Worm (Caenorhabditis elegans) whole organism, L1 larva: ENCODE results near the gene fbxa-13.

Source experiments
- C04F5.9 ChIP-seq: sonication (generic microtip); optimal IDR thresholded peaks from 2 replicates; lab custom pipeline; 2016; ENCODE audit warnings: missing genetic modification characterization, missing compliant biosample characterization
- Y116A8C.19 ChIP-seq: sonication (generic microtip); optimal IDR thresholded peaks from 2 replicates; lab custom pipeline; 2016; ENCODE audit warnings: missing compliant biosample characterization, missing genetic modification characterization, borderline replicate concordance
- aha-1 ChIP-seq: fragments of 150-350 bp; optimal IDR thresholded peaks from 2 replicates; lab custom pipeline; 2014; ENCODE audit warnings: missing biosample characterization, missing genetic modification characterization
- alr-1 ChIP-seq: fragments of 200-800 bp; sonication (Bioruptor generic); optimal IDR thresholded peaks from 2 replicates; lab custom pipeline; 2018; ENCODE audit warnings: borderline replicate concordance, mild to moderate bottlenecking, missing genetic modification characterization, missing compliant biosample characterization
- aly-2 ChIP-seq: fragments of 150-350 bp; optimal IDR thresholded peaks from 2 replicates; lab custom pipeline; 2014; ENCODE audit warnings: missing biosample characterization, missing genetic modification characterization
- ceh-8 ChIP-seq: fragments of 200-800 bp; sonication (Bioruptor generic); optimal IDR thresholded peaks from 2 replicates; lab custom pipeline; 2018; ENCODE audit warnings: mild to moderate bottlenecking, missing genetic modification characterization, moderate library complexity, missing compliant biosample characterization
- ces-1 ChIP-seq: fragments of 150-350 bp; optimal IDR thresholded peaks from 2 replicates; lab custom pipeline; 2014; ENCODE audit warnings: missing biosample characterization, missing genetic modification reagents, missing genetic modification characterization
- efl-3 ChIP-seq: fragments of 200-800 bp; sonication (Bioruptor generic); optimal IDR thresholded peaks from 2 replicates; lab custom pipeline; 2018; ENCODE audit warnings: mild to moderate bottlenecking, missing genetic modification characterization, missing compliant biosample characterization
- egl-13 ChIP-seq: sonication (generic microtip); optimal IDR thresholded peaks from 2 replicates; lab custom pipeline; 2016; ENCODE audit warnings: missing genotype, missing genetic modification reagents, missing genetic modification characterization, missing compliant biosample characterization
- egl-27 ChIP-seq, 2 experiments: fragments of 150-350 bp in 1 of 2; sonication (generic microtip); optimal IDR thresholded peaks; 3 replicates each; lab custom pipeline; 2017 to 2018; ENCODE audit warnings: missing biosample characterization in 2 of 2, missing genetic modification characterization in 2 of 2, missing genetic modification reagents in 2 of 2
- elt-2 ChIP-seq: sonication (generic microtip); optimal IDR thresholded peaks from 2 replicates; lab custom pipeline; 2016; ENCODE audit warnings: missing genetic modification characterization, mild to moderate bottlenecking, inconsistent platforms, missing compliant biosample characterization, missing genetic modification reagents
- elt-3 ChIP-seq, 6 experiments: fragments of 150-350 bp in 1 of 6; sonication (generic microtip); optimal IDR thresholded peaks; 2 replicates each; lab custom pipeline; 2017 to 2018; ENCODE audit warnings: missing biosample characterization in 6 of 6, missing genetic modification characterization in 6 of 6, inconsistent platforms in 1 of 6
- ets-5 ChIP-seq: fragments of 200-800 bp; sonication (Bioruptor generic); IDR thresholded peaks from 2 replicates; pipeline ENCODE4 v1.3.6; 2022; ENCODE audit warnings: missing genetic modification characterization, missing compliant biosample characterization
- fkh-4 ChIP-seq: sonication (generic microtip); optimal IDR thresholded peaks from 2 replicates; lab custom pipeline; 2016; ENCODE audit warnings: missing compliant biosample characterization, missing genetic modification characterization, borderline replicate concordance
- fkh-8 ChIP-seq: sonication (generic microtip); optimal IDR thresholded peaks from 2 replicates; lab custom pipeline; 2016; ENCODE audit warnings: mild to moderate bottlenecking, missing genetic modification characterization, missing compliant biosample characterization
- grh-1 ChIP-seq: fragments of 200-800 bp; sonication (Bioruptor generic); IDR thresholded peaks from 2 replicates; pipeline ENCODE4 v1.3.6; 2022; ENCODE audit warnings: missing genetic modification reagents, missing genetic modification characterization, missing compliant biosample characterization
- hlh-4 ChIP-seq: sonication (generic microtip); optimal IDR thresholded peaks from 2 replicates; lab custom pipeline; 2016; ENCODE audit warnings: mild to moderate bottlenecking, missing genetic modification characterization, missing compliant biosample characterization
- hpl-2 ChIP-seq: fragments of 150-350 bp; optimal IDR thresholded peaks from 2 replicates; lab custom pipeline; 2014; ENCODE audit warnings: missing biosample characterization, missing genetic modification reagents, missing genetic modification characterization
- isw-1 ChIP-seq: fragments of 200-800 bp; sonication (Bioruptor generic); IDR thresholded peaks from 2 replicates; pipeline ENCODE4 v1.3.6; 2022; ENCODE audit warnings: missing genetic modification characterization, missing compliant biosample characterization
- lin-13 ChIP-seq: fragments of 150-350 bp; optimal IDR thresholded peaks from 2 replicates; lab custom pipeline; 2014; ENCODE audit warnings: missing biosample characterization, missing genetic modification reagents, missing genetic modification characterization
- lin-14 ChIP-seq: fragments of 200-800 bp; sonication (Bioruptor generic); optimal IDR thresholded peaks from 2 replicates; lab custom pipeline; 2018; ENCODE audit warnings: mild to moderate bottlenecking, missing genetic modification characterization, moderate library complexity, missing compliant biosample characterization
- lin-35 ChIP-seq, 2 experiments: fragments of 150-350 bp; optimal IDR thresholded peaks; 2 replicates each; lab custom pipeline; 2014; ENCODE audit warnings: missing biosample characterization in 2 of 2, missing genetic modification characterization in 2 of 2, missing genetic modification reagents in 2 of 2
- lin-39 ChIP-seq: fragments of 150-350 bp; optimal IDR thresholded peaks from 2 replicates; lab custom pipeline; 2014; ENCODE audit warnings: missing biosample characterization, missing genetic modification reagents, missing genetic modification characterization
- nhr-12 ChIP-seq: sonication (generic microtip); optimal IDR thresholded peaks from 2 replicates; lab custom pipeline; 2017; ENCODE audit warnings: missing biosample characterization, missing genetic modification characterization
- nhr-20 ChIP-seq: sonication (generic microtip); optimal IDR thresholded peaks from 2 replicates; lab custom pipeline; 2016; ENCODE audit warnings: mild to moderate bottlenecking, missing genetic modification characterization, missing compliant biosample characterization
- nhr-28 ChIP-seq: fragments of 150-350 bp; optimal IDR thresholded peaks from 2 replicates; lab custom pipeline; 2014; ENCODE audit warnings: missing biosample characterization, missing genetic modification characterization
- nhr-71 ChIP-seq: sonication (generic microtip); optimal IDR thresholded peaks from 2 replicates; lab custom pipeline; 2016; ENCODE audit warnings: mild to moderate bottlenecking, missing genetic modification characterization, moderate library complexity, missing compliant biosample characterization
- nhr-84 ChIP-seq: sonication (generic microtip); optimal IDR thresholded peaks from 2 replicates; lab custom pipeline; 2017; ENCODE audit warnings: missing biosample characterization, missing genetic modification characterization
- nhr-85 ChIP-seq: sonication (generic microtip); peaks from one replicate; lab custom pipeline; 2016; ENCODE audit warnings: missing genetic modification characterization, inconsistent platforms, missing compliant biosample characterization
- pax-3 ChIP-seq: fragments of 200-800 bp; sonication (Bioruptor generic); optimal IDR thresholded peaks from 2 replicates; lab custom pipeline; 2018; ENCODE audit warnings: mild to moderate bottlenecking, missing genetic modification characterization, moderate library complexity, missing compliant biosample characterization
- pqm-1 ChIP-seq: sonication (generic microtip); optimal IDR thresholded peaks from 3 replicates; lab custom pipeline; 2017; ENCODE audit warnings: missing biosample characterization, missing genetic modification characterization
- swsn-7 ChIP-seq: sonication (generic microtip); optimal IDR thresholded peaks from 2 replicates; lab custom pipeline; 2016; ENCODE audit warnings: missing genetic modification characterization, missing compliant biosample characterization
- unc-130 ChIP-seq: fragments of 150-350 bp; optimal IDR thresholded peaks from 2 replicates; lab custom pipeline; 2017; ENCODE audit warnings: missing biosample characterization, missing genetic modification characterization, inconsistent platforms
- unc-30 ChIP-seq: sonication (generic microtip); optimal IDR thresholded peaks from 2 replicates; lab custom pipeline; 2017; ENCODE audit warnings: missing biosample characterization, missing genetic modification characterization
- zag-1 ChIP-seq: fragments of 150-350 bp; optimal IDR thresholded peaks from 2 replicates; lab custom pipeline; 2014; ENCODE audit warnings: missing biosample characterization, missing genetic modification characterization

The fbxa-13 gene

DNA sequence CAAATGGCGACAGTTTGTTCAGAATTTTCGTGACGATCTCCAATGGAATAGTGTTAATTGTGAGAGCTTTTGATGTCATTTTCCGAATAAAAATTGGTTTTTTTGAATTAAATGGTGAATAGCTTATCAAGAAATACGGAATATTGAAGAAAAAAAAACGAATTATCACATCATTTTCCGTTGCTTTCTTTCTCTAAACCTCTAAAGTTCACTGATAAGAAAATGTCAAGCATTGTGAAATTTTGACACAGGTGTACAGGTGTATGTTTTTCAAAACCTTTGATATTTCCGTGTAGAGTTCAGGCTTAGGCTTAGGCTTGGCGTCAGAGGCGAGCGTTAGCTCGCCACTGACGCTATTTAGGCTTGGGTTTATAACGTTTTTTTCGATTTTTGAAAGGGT lies 6.9 kb downstream of the fbxa-13 start, which contains the start of gene fbxa-74:
Gene fbxa-74 (minus strand): TSS at position 145 of the 400 bp plus-strand sequence.
- peak; percentile 55 for TF ChIP-seq elt-2
- no peak for TF ChIP-seq elt-3 (tag; optimal IDR thresholded peaks at IDR 0.05; lab: Kevin White, UChicago)
- no peak for TF ChIP-seq nhr-71 (tag; lab: Kevin White, UChicago)
- peak in 1 of 2 experiments; percentile 13 for TF ChIP-seq lin-35 (GFP tag; optimal IDR thresholded peaks at IDR 0.05; lab: Kevin White, UChicago)
- TF ChIP-seq egl-13 (tag; lab: Kevin White, UChicago): no peak
- no peak for TF ChIP-seq nhr-84 (tag; lab: Kevin White, UChicago)
- no peak for TF ChIP-seq lin-13 (GFP tag; lab: Kevin White, UChicago)
- TF ChIP-seq ces-1: no peak
- no peak for TF ChIP-seq lin-39 (tag; lab: Kevin White, UChicago)
- no peak for TF ChIP-seq C04F5.9 (tag; lab: Kevin White, UChicago)
- no peak for TF ChIP-seq Y116A8C.19 (tag; lab: Kevin White, UChicago)
- TF ChIP-seq aha-1 (tag; lab: Kevin White, UChicago): no peak
- no peak for TF ChIP-seq isw-1 (GFP tag; lab: Robert Waterston, UW)
- no peak for TF ChIP-seq unc-30
- no peak for TF ChIP-seq grh-1 (GFP tag; lab: Robert Waterston, UW)
- TF ChIP-seq pqm-1 (tag; lab: Kevin White, UChicago): peak; percentile 27

DNA sequence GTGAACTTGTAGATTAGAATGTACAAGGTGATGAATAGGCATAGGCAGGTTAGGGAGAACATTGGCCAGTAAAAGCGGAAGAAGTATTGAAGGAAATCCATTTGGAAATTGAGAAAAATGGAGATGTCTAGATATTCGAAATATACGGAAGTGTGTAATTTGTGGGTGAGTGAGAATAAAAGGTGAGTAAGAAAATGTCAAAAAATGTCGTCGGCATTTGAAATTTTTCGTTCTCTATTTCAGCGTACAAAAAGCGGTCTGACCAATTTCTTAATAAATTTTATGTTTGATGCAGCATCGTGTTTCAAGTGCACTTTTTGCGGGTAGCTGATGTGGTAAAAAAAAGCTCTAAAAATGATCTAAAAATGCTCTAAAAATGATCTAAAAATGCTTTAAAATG lies 10.7 kb downstream of the fbxa-13 start, which contains the start of gene srd-64:
Gene srd-64 (minus strand): TSS at position 101 of the 400 bp plus-strand sequence.
- TF ChIP-seq nhr-28 (tag; lab: Kevin White, UChicago) (no peak), egl-27 (tag; optimal IDR thresholded peaks at IDR 0.05; lab: Kevin White, UChicago) (no peak), nhr-12 (no peak), nhr-71 (tag; lab: Kevin White, UChicago) (no peak), fkh-4 (no peak), unc-130 (tag; lab: Kevin White, UChicago) (no peak), aly-2 (tag; lab: Kevin White, UChicago) (no peak), lin-13 (GFP tag; lab: Kevin White, UChicago) (no peak), aha-1 (tag; lab: Kevin White, UChicago) (no peak), ceh-8 (GFP tag; lab: Kevin White, UChicago) (no peak), fkh-8 (no peak), lin-35 (GFP tag; optimal IDR thresholded peaks at IDR 0.05; lab: Kevin White, UChicago) (no peak), elt-2 (no peak), alr-1 (tag; lab: Kevin White, UChicago) (no peak), C04F5.9 (tag; lab: Kevin White, UChicago) (no peak), efl-3 (GFP tag; lab: Kevin White, UChicago) (no peak), hpl-2 (no peak), ets-5 (GFP tag; lab: Robert Waterston, UW) (no peak), nhr-20 (no peak)

DNA sequence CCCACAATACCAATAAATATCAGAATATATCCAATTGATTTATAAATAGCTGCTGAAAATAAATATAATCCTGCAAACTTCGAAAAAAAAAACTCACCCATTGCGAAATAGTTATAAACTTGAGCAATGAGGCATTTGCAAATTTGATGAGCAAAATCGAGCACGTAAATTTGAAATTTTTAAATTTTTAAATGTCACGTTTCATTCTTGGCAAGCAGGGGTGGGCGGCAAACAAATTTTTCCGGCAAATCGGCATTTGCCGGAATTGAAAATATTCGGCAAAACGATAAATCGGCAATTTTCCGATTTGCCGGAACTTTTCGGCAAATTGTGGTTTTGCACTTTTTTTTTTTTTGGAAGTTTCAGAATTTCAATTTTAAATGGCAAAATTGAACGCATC lies 15.8 kb downstream of the fbxa-13 start, which contains the start of gene Y22D7AR.14:
Gene Y22D7AR.14 (minus strand): TSS at position 101 of the 400 bp plus-strand sequence.
- no peak for TF ChIP-seq hlh-4
- no peak for TF ChIP-seq pax-3 (tag; lab: Kevin White, UChicago)
- TF ChIP-seq lin-14 (GFP tag; lab: Kevin White, UChicago): no peak
- TF ChIP-seq nhr-12: no peak
- no peak for TF ChIP-seq swsn-7 (tag; lab: Kevin White, UChicago)
- TF ChIP-seq hpl-2: no peak
- no peak for TF ChIP-seq efl-3 (GFP tag; lab: Kevin White, UChicago)
- TF ChIP-seq zag-1: no peak
- no peak for TF ChIP-seq pqm-1 (tag; lab: Kevin White, UChicago)

DNA sequence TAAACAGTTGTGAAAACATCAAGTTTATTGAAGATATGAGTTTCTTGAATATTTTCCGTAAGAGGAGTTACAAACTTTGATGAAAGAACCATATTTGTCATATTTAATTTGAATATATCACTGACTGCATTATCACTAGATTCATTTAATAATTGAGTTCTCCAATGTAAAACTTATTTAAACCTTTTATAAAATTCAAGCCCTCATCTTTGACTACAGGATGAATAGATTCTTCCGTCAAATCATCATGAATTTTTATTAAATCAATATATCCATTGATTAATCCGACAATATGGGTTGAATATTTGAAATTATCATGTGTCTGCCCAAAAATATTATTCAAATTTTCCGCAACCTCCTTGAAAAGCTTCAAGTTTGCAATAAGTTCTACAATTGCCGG lies 17.7 kb downstream of the fbxa-13 start, which contains the start of gene Y22D7AR.7:
Gene Y22D7AR.7 (minus strand): TSS at position 101 of the 400 bp plus-strand sequence.
- TF ChIP-seq egl-27 (tag; optimal IDR thresholded peaks at IDR 0.05; lab: Kevin White, UChicago) (no peak), nhr-85 (tag; lab: Kevin White, UChicago) (peak; percentile 47)
